Fruit fly (Drosophila melanogaster) whole organism, embryonic: ENCODE measurements around the gene CycA.

Source experiments
- Asciz ChIP-seq: fragments of 200-800 bp; sonication (Bioruptor generic); optimal IDR thresholded peaks from 2 replicates; lab custom pipeline; 2017; ENCODE audit warnings: missing biosample characterization, mild to moderate bottlenecking, missing genetic modification characterization, missing genetic modification reagents
- CG1024 ChIP-seq: fragments of 200-800 bp; sonication (Bioruptor generic); IDR thresholded peaks from 2 replicates; pipeline ENCODE4 v1.3.6; 2022; ENCODE audit warnings: missing biosample characterization, missing genetic modification characterization
- CG10274 ChIP-seq: fragments of 200-800 bp; sonication (Bioruptor generic); optimal IDR thresholded peaks from 3 replicates; lab custom pipeline; 2017; ENCODE audit warnings: missing biosample characterization, mild to moderate bottlenecking, missing genetic modification characterization
- CG10543 ChIP-seq: fragments of 200-800 bp; sonication (Bioruptor generic); optimal IDR thresholded peaks from 3 replicates; lab custom pipeline; 2017; ENCODE audit warnings: missing biosample characterization, mild to moderate bottlenecking, missing genetic modification characterization, moderate library complexity
- CG10565 ChIP-seq: fragments of 200-800 bp; sonication (Bioruptor generic); optimal IDR thresholded peaks from 3 replicates; lab custom pipeline; 2016; ENCODE audit warnings: missing biosample characterization, mild to moderate bottlenecking, missing genetic modification characterization
- CG11085 ChIP-seq: fragments of 200-800 bp; sonication (Bioruptor generic); IDR thresholded peaks from 2 replicates; pipeline ENCODE4 v1.3.6; 2022; ENCODE audit warnings: missing biosample characterization, missing genetic modification characterization
- CG12659 ChIP-seq: fragments of 200-800 bp; sonication (Bioruptor generic); optimal IDR thresholded peaks from 3 replicates; lab custom pipeline; 2017; ENCODE audit warnings: mild to moderate bottlenecking, missing biosample characterization, missing genetic modification reagents, missing genetic modification characterization
- CG16779 ChIP-seq: fragments of 200-800 bp; sonication (Bioruptor generic); IDR thresholded peaks from 2 replicates; pipeline ENCODE4 v1.3.6; 2022; ENCODE audit warnings: missing biosample characterization, missing genetic modification characterization
- CG3163 ChIP-seq: fragments of 200-800 bp; sonication (Bioruptor generic); optimal IDR thresholded peaks from 3 replicates; lab custom pipeline; 2016; ENCODE audit warnings: missing biosample characterization, missing genetic modification characterization
- CG34376 ChIP-seq: fragments of 200-800 bp; sonication (Bioruptor generic); optimal IDR thresholded peaks from 2 replicates; lab custom pipeline; 2018; ENCODE audit warnings: missing biosample characterization, mild to moderate bottlenecking, missing genetic modification characterization
- CG4360 ChIP-seq: fragments of 200-800 bp; sonication (Bioruptor generic); IDR thresholded peaks from 2 replicates; pipeline ENCODE4 v1.3.6; 2022; ENCODE audit warnings: missing biosample characterization, missing genetic modification characterization
- CG4617 ChIP-seq: fragments of 200-800 bp; sonication (Bioruptor generic); optimal IDR thresholded peaks from 3 replicates; lab custom pipeline; 2016; ENCODE audit warnings: missing biosample characterization, missing genetic modification characterization, borderline replicate concordance
- CG6683 ChIP-seq: fragments of 200-800 bp; sonication (Bioruptor generic); optimal IDR thresholded peaks from 2 replicates; lab custom pipeline; 2017; ENCODE audit warnings: missing biosample characterization, mild to moderate bottlenecking, missing genetic modification characterization, missing genetic modification reagents
- CG6854 ChIP-seq: fragments of 200-800 bp; sonication (Bioruptor generic); optimal IDR thresholded peaks from 3 replicates; lab custom pipeline; 2017; ENCODE audit warnings: missing biosample characterization, mild to moderate bottlenecking, missing genetic modification characterization
- CG7271 ChIP-seq: fragments of 200-800 bp; sonication (Bioruptor generic); optimal IDR thresholded peaks from 2 replicates; lab custom pipeline; 2018; ENCODE audit warnings: missing biosample characterization, mild to moderate bottlenecking, missing genetic modification characterization, moderate library complexity
- CG7372 ChIP-seq: fragments of 200-800 bp; sonication (Bioruptor generic); IDR thresholded peaks from 2 replicates; pipeline ENCODE4 v1.3.6; 2022; ENCODE audit warnings: missing biosample characterization, missing genetic modification characterization
- CG7987 ChIP-seq: fragments of 200-800 bp; sonication (Bioruptor generic); optimal IDR thresholded peaks from 2 replicates; lab custom pipeline; 2018; ENCODE audit warnings: missing biosample characterization, mild to moderate bottlenecking, missing genetic modification characterization, moderate library complexity
- CG9437 ChIP-seq: fragments of 200-800 bp; sonication (Bioruptor generic); optimal IDR thresholded peaks from 2 replicates; lab custom pipeline; 2018; ENCODE audit warnings: missing biosample characterization, mild to moderate bottlenecking, missing genetic modification characterization
- CG9876 ChIP-seq: fragments of 200-800 bp; sonication (Bioruptor generic); optimal IDR thresholded peaks from 2 replicates; lab custom pipeline; 2016; ENCODE audit warnings: missing biosample characterization, missing genetic modification characterization
- CHES-1-like ChIP-seq: fragments of 200-800 bp; sonication (Bioruptor generic); optimal IDR thresholded peaks from 2 replicates; lab custom pipeline; 2016; ENCODE audit warnings: missing biosample characterization, missing genetic modification characterization
- CrebB ChIP-seq: fragments of 200-800 bp; sonication (Bioruptor generic); optimal IDR thresholded peaks from 3 replicates; lab custom pipeline; 2018; ENCODE audit warnings: missing biosample characterization, mild to moderate bottlenecking, missing genetic modification characterization
- D ChIP-seq, 2 experiments: fragments of 200-800 bp in 1 of 2; fragments of >200 bp in 1 of 2; sonication (Bioruptor generic) in 1 of 2; optimal IDR thresholded peaks; 2 replicates in 1 of 2; 3 replicates in 1 of 2; lab custom pipeline; 2017; ENCODE audit warnings: mild to moderate bottlenecking in 1 of 2, missing biosample characterization in 1 of 2, missing genetic modification characterization in 1 of 2, missing genetic modification reagents in 1 of 2
- Doc2 ChIP-seq: fragments of 200-800 bp; sonication (Bioruptor generic); IDR thresholded peaks from 2 replicates; pipeline ENCODE4 v1.3.6; 2022; ENCODE audit warnings: missing biosample characterization, missing genetic modification characterization
- Eip74EF ChIP-seq, 2 experiments: fragments of 200-800 bp in 1 of 2; fragments of >200 bp in 1 of 2; sonication (Bioruptor generic) in 1 of 2; optimal IDR thresholded peaks; 2 replicates each; lab custom pipeline; 2017 to 2019; ENCODE audit warnings: missing biosample characterization in 2 of 2, missing genetic modification characterization in 2 of 2, mild to moderate bottlenecking in 1 of 2, moderate library complexity in 1 of 2
- HLHmδ ChIP-seq: fragments of 200-800 bp; sonication (Bioruptor generic); optimal IDR thresholded peaks from 2 replicates; lab custom pipeline; 2018; ENCODE audit warnings: missing biosample characterization, mild to moderate bottlenecking, missing genetic modification characterization, moderate library complexity
- NFAT ChIP-seq: fragments of 200-800 bp; sonication (Bioruptor generic); IDR thresholded peaks from 2 replicates; pipeline ENCODE4 v1.3.6; 2022; ENCODE audit warnings: missing biosample characterization, missing genetic modification characterization
- NK7.1 ChIP-seq: fragments of 200-800 bp; sonication (Bioruptor generic); optimal IDR thresholded peaks from 3 replicates; lab custom pipeline; 2016; ENCODE audit warnings: missing biosample characterization, missing genetic modification characterization
- Oaz ChIP-seq: fragments of 200-800 bp; sonication (Bioruptor generic); IDR thresholded peaks from 2 replicates; pipeline ENCODE4 v1.3.6; 2022; ENCODE audit warnings: missing biosample characterization, missing genetic modification characterization
- Sox100B ChIP-seq: fragments of 200-800 bp; sonication (Bioruptor generic); optimal IDR thresholded peaks from 3 replicates; lab custom pipeline; 2018; ENCODE audit warnings: missing biosample characterization, mild to moderate bottlenecking, missing genetic modification characterization
- Sry-δ ChIP-seq: fragments of 200-800 bp; sonication (Bioruptor generic); optimal IDR thresholded peaks from 2 replicates; lab custom pipeline; 2016; ENCODE audit warnings: missing biosample characterization, missing genetic modification characterization
- Stat92E ChIP-seq, 3 experiments: fragments of >200 bp in 2 of 3; fragments of 200-800 bp in 1 of 3; sonication (Bioruptor generic) in 1 of 3; optimal IDR thresholded peaks; 2 replicates each; lab custom pipeline; 2017 to 2019; ENCODE audit warnings: missing biosample characterization in 3 of 3, missing genetic modification characterization in 3 of 3, mild to moderate bottlenecking in 1 of 3, moderate library complexity in 1 of 3
- Usf ChIP-seq: fragments of 200-800 bp; sonication (Bioruptor generic); optimal IDR thresholded peaks from 2 replicates; lab custom pipeline; 2017; ENCODE audit warnings: missing genotype, missing biosample characterization, missing genetic modification characterization
- YL-1 ChIP-seq: fragments of 200-800 bp; sonication (Bioruptor generic); optimal IDR thresholded peaks from 3 replicates; lab custom pipeline; 2017; ENCODE audit warnings: missing biosample characterization, mild to moderate bottlenecking, missing genetic modification characterization
- al ChIP-seq: fragments of 200-800 bp; sonication (Bioruptor generic); IDR thresholded peaks from 2 replicates; pipeline ENCODE4 v1.3.6; 2022; ENCODE audit warnings: missing biosample characterization, missing genetic modification characterization
- danr ChIP-seq: fragments of 200-800 bp; sonication (Bioruptor generic); IDR thresholded peaks from 2 replicates; pipeline ENCODE4 v1.3.6; 2022; ENCODE audit warnings: missing biosample characterization, missing genetic modification characterization
- dpn ChIP-seq, 2 experiments: fragments of 200-800 bp; sonication (Bioruptor generic); optimal IDR thresholded peaks; 3 replicates each; lab custom pipeline; 2016; ENCODE audit warnings: missing biosample characterization in 2 of 2, missing genetic modification characterization in 2 of 2
- exex ChIP-seq: fragments of 200-800 bp; sonication (Bioruptor generic); optimal IDR thresholded peaks from 4 replicates; lab custom pipeline; 2018; ENCODE audit warnings: missing biosample characterization, mild to moderate bottlenecking, missing genetic modification characterization, moderate library complexity
- gro ChIP-seq: fragments of 200-800 bp; sonication (Bioruptor generic); optimal IDR thresholded peaks from 2 replicates; lab custom pipeline; 2016; ENCODE audit warnings: missing biosample characterization, missing genetic modification characterization
- lmd ChIP-seq: fragments of 200-800 bp; sonication (Bioruptor generic); IDR thresholded peaks from 2 replicates; pipeline ENCODE4 v1.3.6; 2022; ENCODE audit warnings: missing biosample characterization, missing genetic modification characterization
- maf-S ChIP-seq: fragments of 200-800 bp; sonication (Bioruptor generic); optimal IDR thresholded peaks from 2 replicates; lab custom pipeline; 2016; ENCODE audit warnings: missing biosample characterization, missing genetic modification characterization
- nom ChIP-seq: fragments of 200-800 bp; sonication (Bioruptor generic); optimal IDR thresholded peaks from 2 replicates; lab custom pipeline; 2017; ENCODE audit warnings: missing biosample characterization, missing genetic modification characterization, mild to moderate bottlenecking, moderate library complexity, missing genetic modification reagents
- row ChIP-seq: fragments of 200-800 bp; sonication (Bioruptor generic); IDR thresholded peaks from 3 replicates; pipeline ENCODE4 v1.3.6; 2022; ENCODE audit warnings: missing biosample characterization, missing genetic modification characterization
- schlank ChIP-seq: fragments of 200-800 bp; sonication (Bioruptor generic); optimal IDR thresholded peaks from 2 replicates; lab custom pipeline; 2018; ENCODE audit warnings: missing biosample characterization, mild to moderate bottlenecking, missing genetic modification characterization
- sens-2 ChIP-seq: fragments of 200-800 bp; sonication (Bioruptor generic); IDR thresholded peaks from 2 replicates; pipeline ENCODE4 v1.3.6; 2022; ENCODE audit warnings: missing biosample characterization, missing genetic modification characterization
- shn ChIP-seq: fragments of 200-800 bp; sonication (Bioruptor generic); optimal IDR thresholded peaks from 3 replicates; lab custom pipeline; 2016; ENCODE audit warnings: missing biosample characterization, missing genetic modification characterization
- slou ChIP-seq: fragments of 200-800 bp; sonication (Bioruptor generic); optimal IDR thresholded peaks from 3 replicates; lab custom pipeline; 2016; ENCODE audit warnings: missing biosample characterization, missing genetic modification characterization
- tll ChIP-seq, 2 experiments: fragments of 200-800 bp in 1 of 2; fragments of >200 bp in 1 of 2; sonication (Bioruptor generic) in 1 of 2; optimal IDR thresholded peaks; 2 replicates each; lab custom pipeline; 2017 to 2019; ENCODE audit warnings: missing biosample characterization in 2 of 2, missing genetic modification characterization in 2 of 2, mild to moderate bottlenecking in 1 of 2, moderate library complexity in 1 of 2
- vnd ChIP-seq: fragments of 200-800 bp; sonication (Bioruptor generic); IDR thresholded peaks from 3 replicates; pipeline ENCODE4 v1.3.6; 2022; ENCODE audit warnings: missing biosample characterization, missing genetic modification characterization; ENCODE audit not compliant: partially characterized antibody
- zen ChIP-seq: fragments of 200-800 bp; sonication (Bioruptor generic); optimal IDR thresholded peaks from 3 replicates; lab custom pipeline; 2018; ENCODE audit warnings: missing biosample characterization, mild to moderate bottlenecking, missing genetic modification characterization, moderate library complexity

Gene CycA

dm6 chr3L:11825560-11826153 lies 7.7 kb downstream of the CycA start, which contains the start of gene CG32095 (continued):
- TF ChIP-seq CG34376 (GFP tag; lab: Kevin White, UChicago) (no peak), CG10565 (GFP tag; lab: Kevin White, UChicago) (no peak), CG6683 (GFP tag; lab: Kevin White, UChicago) (no peak), CHES-1-like (GFP tag; lab: Kevin White, UChicago) (no peak), CG7372 (no peak), shn (no peak), al (no peak), exex (tag; lab: Kevin White, UChicago) (no peak), slou (no peak), CrebB (tag; lab: Kevin White, UChicago) (no peak), NK7.1 (GFP tag; lab: Kevin White, UChicago) (no peak), CG11085 (GFP tag; lab: Robert Waterston, UW) (no peak), D (optimal IDR thresholded peaks at IDR 0.05; lab: Kevin White, UChicago) (no peak), D (GFP tag; optimal IDR thresholded peaks at IDR 0.05; lab: Kevin White, UChicago) (no peak), Asciz (no peak), gro (GFP tag; lab: Kevin White, UChicago) (no peak), sens-2 (no peak), danr (GFP tag; lab: Robert Waterston, UW) (no peak), CG1024 (GFP tag; lab: Robert Waterston, UW) (no peak), CG12659 (GFP tag; lab: Kevin White, UChicago) (no peak), CG4360 (GFP tag; lab: Robert Waterston, UW) (peak; percentile 76), CG3163 (GFP tag; lab: Kevin White, UChicago) (no peak), CG4617 (GFP tag; lab: Kevin White, UChicago) (no peak), CG9876 (GFP tag; lab: Kevin White, UChicago) (no peak), HLHmδ (no peak), row (GFP tag; lab: Robert Waterston, UW) (peak; percentile 13; the same call in 1 of the 3 replicates), lmd (no peak), maf-S (GFP tag; lab: Kevin White, UChicago) (no peak), Sry-δ (GFP tag; lab: Kevin White, UChicago) (peak; percentile 77), CG10274 (GFP tag; lab: Kevin White, UChicago) (no peak), CG10543 (GFP tag; lab: Kevin White, UChicago) (no peak), NFAT (GFP tag; lab: Robert Waterston, UW) (no peak), Usf (GFP tag; lab: Kevin White, UChicago) (no peak), CG9437 (GFP tag; lab: Kevin White, UChicago) (no peak), schlank (no peak), YL-1 (GFP tag; lab: Kevin White, UChicago) (no peak), Doc2 (GFP tag; lab: Robert Waterston, UW) (no peak), CG6854 (GFP tag; lab: Kevin White, UChicago) (no peak), Oaz (GFP tag; lab: Robert Waterston, UW) (no peak), Eip74EF (GFP tag; optimal IDR thresholded peaks at IDR 0.05; lab: Kevin White, UChicago) (no peak), Sox100B (GFP tag; lab: Kevin White, UChicago) (no peak), nom (peak; percentile 12), vnd (peak; percentile 66; the same call in 2 of the 3 replicates), CG7271 (tag; lab: Kevin White, UChicago) (no peak), Stat92E (GFP tag; optimal IDR thresholded peaks at IDR 0.05; lab: Kevin White, UChicago) (no peak), zen (tag; lab: Kevin White, UChicago) (no peak), CG7987 (GFP tag; lab: Kevin White, UChicago) (no peak), tll (GFP tag; optimal IDR thresholded peaks at IDR 0.05; lab: Kevin White, UChicago) (no peak), CG16779 (GFP tag; lab: Robert Waterston, UW) (no peak), dpn (GFP tag; optimal IDR thresholded peaks at IDR 0.05; lab: Kevin White, UChicago) (no peak)
